Worm (Caenorhabditis elegans): Measurements from ENCODE around the gene F46E10.2.

ce11 chrV:6476026-6476425, 44.2 kb upstream of the F46E10.2 start:
- no peak for TF ChIP-seq ceh-48 (tag; optimal IDR thresholded peaks at IDR 0.05)
- no peak for TF ChIP-seq pros-1 (tag; optimal IDR thresholded peaks at IDR 0.05)
- no peak for TF ChIP-seq ama-1 (optimal IDR thresholded peaks at IDR 0.05)
- no peak for TF ChIP-seq dve-1 (tag; optimal IDR thresholded peaks at IDR 0.05)
- no peak for TF ChIP-seq hlh-8 (tag; optimal IDR thresholded peaks at IDR 0.05)
